Worm (Caenorhabditis elegans): Measurements from ENCODE around the gene pepm-1.

Gene pepm-1

ce11 chrV:14320246-14320645 is 8.7 kb upstream of the pepm-1 start, which contains the start of gene F47B8.14:
Gene F47B8.14 (plus strand): TSS chrV:14320546.
- TF ChIP-seq nhr-84 (tag; optimal IDR thresholded peaks at IDR 0.05) = no peak
- TF ChIP-seq xbp-1 (tag; optimal IDR thresholded peaks at IDR 0.05) = no peak
- no peak for TF ChIP-seq zag-1 (tag; optimal IDR thresholded peaks at IDR 0.05)

ce11 chrV:14320730-14321319 is 8.1 kb upstream of the pepm-1 start:
- TF ChIP-seq C04F5.9 (tag; optimal IDR thresholded peaks at IDR 0.05) (no peak), ets-5 (GFP tag; IDR thresholded peaks at IDR 0.05) (no peak), xbp-1 (tag; optimal IDR thresholded peaks at IDR 0.05) (no peak), efl-1 (optimal IDR thresholded peaks at IDR 0.05) (no peak), efl-1 (GFP tag; optimal IDR thresholded peaks at IDR 0.05 in 1 of 2) (peak in 1 of 2 experiments; percentile 61), fkh-4 (tag; optimal IDR thresholded peaks at IDR 0.05; ENCODE audit: borderline replicate concordance) (no peak)

- TF ChIP-seq nhr-20 (tag; optimal IDR thresholded peaks at IDR 0.05) = peak; percentile 53
- TF ChIP-seq pax-3 (tag; optimal IDR thresholded peaks at IDR 0.05) = no peak
- TF ChIP-seq dpl-1 (GFP tag; optimal IDR thresholded peaks at IDR 0.05) = peak; percentile 20 to 43 (median 23)
- no peak for TF ChIP-seq elt-2 (tag; optimal IDR thresholded peaks at IDR 0.05)
- no peak for TF ChIP-seq grh-1 (GFP tag; IDR thresholded peaks at IDR 0.05)
- TF ChIP-seq pqm-1 (tag; optimal IDR thresholded peaks at IDR 0.05) = no peak
- no peak for TF ChIP-seq unc-86 (tag; optimal IDR thresholded peaks at IDR 0.05)
- TF ChIP-seq ceh-82 (tag; optimal IDR thresholded peaks at IDR 0.05) = peak in 2 of 3 experiments; percentile 17 to 19
- TF ChIP-seq F16B12.6 (tag; optimal IDR thresholded peaks at IDR 0.05) = no peak
- TF ChIP-seq sox-4 (tag; optimal IDR thresholded peaks at IDR 0.05) = no peak
- TF ChIP-seq skn-1 (tag; optimal IDR thresholded peaks at IDR 0.05) = no peak
- peak; percentile 51 for TF ChIP-seq nhr-47 (tag; optimal IDR thresholded peaks at IDR 0.05)
- TF ChIP-seq snu-23 (GFP tag; optimal IDR thresholded peaks at IDR 0.05) = peak; percentile 68
- no peak for TF ChIP-seq nhr-11 (tag; optimal IDR thresholded peaks at IDR 0.05)
- peak; percentile 47 for TF ChIP-seq rnt-1 (tag; optimal IDR thresholded peaks at IDR 0.05)
- peak; percentile 9 for TF ChIP-seq lir-3 (tag; optimal IDR thresholded peaks at IDR 0.05; ENCODE audit: poor library complexity)
- no peak for TF ChIP-seq isw-1 (GFP tag; IDR thresholded peaks at IDR 0.05)
- no peak for TF ChIP-seq aly-2 (tag; optimal IDR thresholded peaks at IDR 0.05)
- TF ChIP-seq ceh-88 (GFP tag; IDR thresholded peaks at IDR 0.05) = no peak
- no peak for TF ChIP-seq zip-4 (GFP tag; optimal IDR thresholded peaks at IDR 0.05)
- TF ChIP-seq nhr-19 (GFP tag; conservative IDR thresholded peaks at IDR 0.05) = peak; percentile 20; the same call in 1 of the 2 replicates
- no peak for TF ChIP-seq egl-13 (tag; optimal IDR thresholded peaks at IDR 0.05)
- peak; percentile 22 for TF ChIP-seq fos-1 (tag; optimal IDR thresholded peaks at IDR 0.05)
- peak; percentile 85 for TF ChIP-seq fkh-8 (tag; optimal IDR thresholded peaks at IDR 0.05)
- peak in 1 of 2 experiments; percentile 59 for TF ChIP-seq mdl-1 (tag; optimal IDR thresholded peaks at IDR 0.05)
- no peak for TF ChIP-seq mef-2 (tag; optimal IDR thresholded peaks at IDR 0.05)
- no peak for TF ChIP-seq ceh-90 (tag; optimal IDR thresholded peaks at IDR 0.05)
- no peak for TF ChIP-seq nhr-28 (tag; optimal IDR thresholded peaks at IDR 0.05)
- TF ChIP-seq swsn-7 (tag; optimal IDR thresholded peaks at IDR 0.05) = peak; percentile 40
- peak; percentile 55 for TF ChIP-seq snpc-4 (tag; optimal IDR thresholded peaks at IDR 0.05)
- no peak for TF ChIP-seq dsc-1 (tag; optimal IDR thresholded peaks at IDR 0.05)
- no peak for TF ChIP-seq lin-39 (tag; optimal IDR thresholded peaks at IDR 0.05)
- no peak for TF ChIP-seq nhr-237 (tag; optimal IDR thresholded peaks at IDR 0.05)
- no peak for TF ChIP-seq lin-13 (GFP tag; optimal IDR thresholded peaks at IDR 0.05)
- TF ChIP-seq sptf-1 (tag; optimal IDR thresholded peaks at IDR 0.05) = no peak
- no peak for TF ChIP-seq ztf-4 (tag; optimal IDR thresholded peaks at IDR 0.05)
- no peak for TF ChIP-seq efl-3 (GFP tag; optimal IDR thresholded peaks at IDR 0.05)
- peak; percentile 52 to 57 for TF ChIP-seq lin-35 (GFP tag; optimal IDR thresholded peaks at IDR 0.05)
- TF ChIP-seq nhr-12 (tag; optimal IDR thresholded peaks at IDR 0.05) = no peak
- TF ChIP-seq mep-1 (tag; optimal IDR thresholded peaks at IDR 0.05) = peak; percentile 77
- TF ChIP-seq C34B4.2 (tag; optimal IDR thresholded peaks at IDR 0.05) = no peak
- no peak for TF ChIP-seq unc-30 (tag; optimal IDR thresholded peaks at IDR 0.05)
These were observed 6.2 kb upstream of the pepm-1 start, which contains the start of gene F47B8.3 for ce11 chrV:14322743-14323142. Gene F47B8.3 (minus strand): TSS chrV:14323003.
